Fruit fly (Drosophila melanogaster) whole organism, prepupa: ENCODE data around the gene CG5001.

ENCODE experiments used
- Blimp-1 ChIP-seq: fragments of 200-800 bp; sonication (Bioruptor generic); optimal IDR thresholded peaks from 3 replicates; lab custom pipeline; 2017; ENCODE audit warnings: missing biosample characterization, missing genetic modification characterization, mild to moderate bottlenecking, moderate library complexity, missing genetic modification reagents
- CG10669 ChIP-seq: fragments of 200-800 bp; sonication (Bioruptor generic); optimal IDR thresholded peaks from 3 replicates; lab custom pipeline; 2018; ENCODE audit warnings: missing biosample characterization, mild to moderate bottlenecking, missing genetic modification characterization, moderate library complexity
- CG1621 ChIP-seq: fragments of 200-800 bp; sonication (Bioruptor generic); optimal IDR thresholded peaks from 3 replicates; lab custom pipeline; 2018; ENCODE audit warnings: missing biosample characterization, mild to moderate bottlenecking, missing genetic modification characterization
- CG31627 ChIP-seq: fragments of 200-800 bp; sonication (Bioruptor generic); optimal IDR thresholded peaks from 3 replicates; lab custom pipeline; 2016; ENCODE audit warnings: missing biosample characterization, missing genetic modification characterization
- CG34406 ChIP-seq: fragments of 200-800 bp; sonication (Bioruptor generic); optimal IDR thresholded peaks from 3 replicates; lab custom pipeline; 2016; ENCODE audit warnings: missing biosample characterization, missing genetic modification characterization
- CG6276 ChIP-seq: fragments of 200-800 bp; sonication (Bioruptor generic); optimal IDR thresholded peaks from 2 replicates; lab custom pipeline; 2017; ENCODE audit warnings: missing biosample characterization, mild to moderate bottlenecking, missing genetic modification characterization
- CG6808 ChIP-seq: fragments of 200-800 bp; sonication (Bioruptor generic); optimal IDR thresholded peaks from 3 replicates; lab custom pipeline; 2017; ENCODE audit warnings: missing biosample characterization, missing genetic modification characterization, mild to moderate bottlenecking, moderate library complexity, missing genetic modification reagents
- CG8632 ChIP-seq: fragments of 200-800 bp; sonication (Bioruptor generic); optimal IDR thresholded peaks from 3 replicates; lab custom pipeline; 2016; ENCODE audit warnings: missing biosample characterization, missing genetic modification characterization
- Sox15 ChIP-seq: fragments of 200-800 bp; sonication (Bioruptor generic); optimal IDR thresholded peaks from 3 replicates; lab custom pipeline; 2016; ENCODE audit warnings: missing biosample characterization, missing genetic modification characterization
- acj6 ChIP-seq: fragments of 200-800 bp; sonication (Bioruptor generic); optimal IDR thresholded peaks from 3 replicates; lab custom pipeline; 2016; ENCODE audit warnings: missing biosample characterization, missing genetic modification characterization
- esn ChIP-seq: fragments of 200-800 bp; sonication (Bioruptor generic); optimal IDR thresholded peaks from 2 replicates; lab custom pipeline; 2016; ENCODE audit warnings: missing biosample characterization, mild to moderate bottlenecking, missing genetic modification characterization, moderate library complexity
- spab ChIP-seq: fragments of 200-800 bp; sonication (Bioruptor generic); optimal IDR thresholded peaks from 2 replicates; lab custom pipeline; 2017; ENCODE audit warnings: missing biosample characterization, mild to moderate bottlenecking, missing genetic modification characterization, missing genetic modification reagents

DNA sequence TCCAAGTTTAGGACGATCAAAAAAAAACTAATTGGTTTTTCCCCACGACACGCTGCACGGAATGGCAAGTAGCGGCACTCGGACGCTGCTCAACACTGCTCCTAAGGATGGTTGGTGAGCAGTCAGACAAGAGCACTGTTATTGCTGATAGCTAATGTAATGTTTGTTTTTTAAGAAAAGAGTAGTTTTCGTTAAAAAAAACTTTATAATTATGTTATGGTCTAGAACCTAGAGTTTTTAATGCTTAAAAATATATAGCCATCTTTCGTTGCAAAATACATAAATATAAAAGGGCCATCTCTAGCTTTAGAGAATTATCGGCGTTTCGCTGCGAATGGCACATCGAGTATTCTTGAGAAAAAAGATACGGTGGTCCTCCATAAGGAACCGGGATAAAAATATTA lies 12.9 kb upstream of the CG5001 start, which contains the start of the genes Charon and CG4887:
- no peak for TF ChIP-seq spab (GFP tag; lab: Kevin White, UChicago)
- TF ChIP-seq CG31627 (GFP tag; lab: Kevin White, UChicago): peak; percentile 92
- no peak for TF ChIP-seq CG6808 (GFP tag; lab: Kevin White, UChicago)
- no peak for TF ChIP-seq acj6
- TF ChIP-seq CG6276 (GFP tag; lab: Kevin White, UChicago): no peak
- TF ChIP-seq Sox15 (GFP tag; lab: Kevin White, UChicago): peak; percentile 77
- TF ChIP-seq Blimp-1 (GFP tag; lab: Kevin White, UChicago): no peak
- no peak for TF ChIP-seq CG8632 (GFP tag; lab: Kevin White, UChicago)
- peak; percentile 90 for TF ChIP-seq esn
- TF ChIP-seq CG1621 (tag; lab: Kevin White, UChicago): peak; percentile 48
- no peak for TF ChIP-seq CG34406 (GFP tag; lab: Kevin White, UChicago)
- TF ChIP-seq CG10669: no peak
